Worm (Caenorhabditis elegans) whole organism, early embryonic: ENCODE results near the gene ZK795.2.

Experiments
- B0310.2 ChIP-seq: sonication (generic microtip); optimal IDR thresholded peaks from 2 replicates; lab custom pipeline; 2016; ENCODE audit warnings: mild to moderate bottlenecking, missing genetic modification characterization, missing compliant biosample characterization
- F13C5.2 ChIP-seq: sonication (generic microtip); optimal IDR thresholded peaks from 2 replicates; lab custom pipeline; 2017; ENCODE audit warnings: mild to moderate bottlenecking, missing genetic modification characterization, inconsistent platforms, missing compliant biosample characterization
- aly-1 ChIP-seq: sonication (generic microtip); optimal IDR thresholded peaks from 2 replicates; lab custom pipeline; 2016; ENCODE audit warnings: missing genetic modification characterization, missing compliant biosample characterization
- ama-1 ChIP-seq: fragments of 150-350 bp; optimal IDR thresholded peaks from 2 replicates; lab custom pipeline; 2014
- ceh-13 ChIP-seq: fragments of 200-800 bp; sonication (Bioruptor generic); optimal IDR thresholded peaks from 2 replicates; lab custom pipeline; 2018; ENCODE audit warnings: mild to moderate bottlenecking, missing genetic modification characterization, missing compliant biosample characterization
- flt-1 ChIP-seq: fragments of 200-800 bp; sonication (Bioruptor generic); IDR thresholded peaks from 2 replicates; pipeline ENCODE4 v1.3.6; 2022; ENCODE audit warnings: missing genetic modification characterization, missing compliant biosample characterization
- hmbx-1 ChIP-seq: sonication (generic microtip); optimal IDR thresholded peaks from 2 replicates; lab custom pipeline; 2016; ENCODE audit warnings: mild to moderate bottlenecking, missing genetic modification characterization, missing compliant biosample characterization
- hmg-4 ChIP-seq: fragments of 200-800 bp; sonication (Bioruptor generic); optimal IDR thresholded peaks from 2 replicates; lab custom pipeline; 2018; ENCODE audit warnings: mild to moderate bottlenecking, missing genetic modification characterization, missing compliant biosample characterization
- hnd-1 ChIP-seq: sonication (generic microtip); optimal IDR thresholded peaks from 2 replicates; lab custom pipeline; 2016; ENCODE audit warnings: missing genetic modification characterization, missing compliant biosample characterization
- tbx-11 ChIP-seq: fragments of 200-800 bp; sonication (Bioruptor generic); IDR thresholded peaks from 2 replicates; pipeline ENCODE4 v1.3.6; 2022; ENCODE audit warnings: missing genetic modification characterization, missing compliant biosample characterization
- tbx-37 ChIP-seq: fragments of 200-800 bp; sonication (Bioruptor generic); conservative IDR thresholded peaks from 2 replicates; pipeline ENCODE4 v1.3.6; 2022; ENCODE audit warnings: missing genetic modification reagents, missing genetic modification characterization, missing compliant biosample characterization
- tra-4 ChIP-seq: sonication (generic microtip); optimal IDR thresholded peaks from 2 replicates; lab custom pipeline; 2017; ENCODE audit warnings: missing genetic modification characterization, missing compliant biosample characterization

ce11 chrIV:12544624-12545023, 14.2 kb downstream of the ZK795.2 start:
- TF ChIP-seq flt-1: 0 out of 2 replicates have a peak, but pooled peaks have one; percentile 12
- no peak for TF ChIP-seq tbx-37 (GFP tag; lab: Robert Waterston, UW)
- TF ChIP-seq aly-1 (tag; lab: Kevin White, UChicago): no peak
- TF ChIP-seq ama-1: no peak
- no peak for TF ChIP-seq F13C5.2 (tag; lab: Kevin White, UChicago)
- no peak for TF ChIP-seq ceh-13 (GFP tag; lab: Kevin White, UChicago)
- no peak for TF ChIP-seq hmbx-1 (tag; lab: Kevin White, UChicago)
- TF ChIP-seq tbx-11 (GFP tag; lab: Robert Waterston, UW): no peak
- TF ChIP-seq hmg-4: no peak
- peak; percentile 28 for TF ChIP-seq B0310.2 (tag; lab: Kevin White, UChicago)
- TF ChIP-seq hnd-1 (tag; lab: Kevin White, UChicago): no peak
- no peak for TF ChIP-seq tra-4 (tag; lab: Kevin White, UChicago)
